Worm (Caenorhabditis elegans) whole organism, L4 larva: ENCODE results near the gene ZK470.14.

ENCODE experiments used
- D1046.2 ChIP-seq: fragments of 200-800 bp; sonication (Bioruptor generic); IDR thresholded peaks from 2 replicates; pipeline ENCODE4 v1.3.6; 2022; ENCODE audit warnings: missing genetic modification characterization, missing compliant biosample characterization
- Y48G9A.11 ChIP-seq: fragments of 200-800 bp; sonication (Bioruptor generic); IDR thresholded peaks from 2 replicates; pipeline ENCODE4 v1.3.6; 2022; ENCODE audit warnings: missing genetic modification reagents, missing genetic modification characterization, missing compliant biosample characterization
- ZK337.2 ChIP-seq: fragments of 200-800 bp; sonication (Bioruptor generic); IDR thresholded peaks from 2 replicates; pipeline ENCODE4 v1.3.6; 2022; ENCODE audit warnings: missing genetic modification reagents, missing genetic modification characterization, missing compliant biosample characterization
- aha-1 ChIP-seq: fragments of 150-350 bp; peaks from one replicate; lab custom pipeline; 2014; ENCODE audit warnings: missing biosample characterization, missing genetic modification characterization
- ama-1 ChIP-seq: fragments of 150-350 bp; optimal IDR thresholded peaks from 2 replicates; lab custom pipeline; 2014; ENCODE audit warnings: inconsistent platforms, mixed read lengths
- arid-1 ChIP-seq: fragments of 200-800 bp; sonication (Bioruptor generic); conservative IDR thresholded peaks from 2 replicates; pipeline ENCODE4 v1.3.6; 2022; ENCODE audit warnings: missing genetic modification reagents, missing genetic modification characterization, missing compliant biosample characterization
- ceh-20 ChIP-seq: fragments of 200-800 bp; sonication (Bioruptor generic); IDR thresholded peaks from 2 replicates; pipeline ENCODE4 v1.3.6; 2022; ENCODE audit warnings: missing genetic modification reagents, missing genetic modification characterization, missing compliant biosample characterization
- ceh-44 ChIP-seq: fragments of 200-800 bp; sonication (Bioruptor generic); IDR thresholded peaks from 2 replicates; pipeline ENCODE4 v1.3.6; 2022; ENCODE audit warnings: missing genetic modification reagents, missing genetic modification characterization, missing compliant biosample characterization
- daf-12 ChIP-seq: fragments of 150-350 bp; optimal IDR thresholded peaks from 2 replicates; lab custom pipeline; 2014; ENCODE audit warnings: missing biosample characterization, missing genetic modification reagents, missing genetic modification characterization
- daf-19 ChIP-seq: fragments of 200-800 bp; sonication (Bioruptor generic); conservative IDR thresholded peaks from 2 replicates; pipeline ENCODE4 v1.3.6; 2022; ENCODE audit warnings: missing genetic modification characterization, missing compliant biosample characterization
- dmd-9 ChIP-seq: fragments of 200-800 bp; sonication (Bioruptor generic); IDR thresholded peaks from 2 replicates; pipeline ENCODE4 v1.3.6; 2022; ENCODE audit warnings: missing genetic modification reagents, missing genetic modification characterization, missing compliant biosample characterization
- egl-43 ChIP-seq: fragments of 200-800 bp; sonication (Bioruptor generic); IDR thresholded peaks from 2 replicates; pipeline ENCODE4 v1.3.6; 2022; ENCODE audit warnings: missing genetic modification reagents, missing genetic modification characterization, missing compliant biosample characterization
- fos-1 ChIP-seq: fragments of 150-350 bp; optimal IDR thresholded peaks from 2 replicates; lab custom pipeline; 2014; ENCODE audit warnings: missing biosample characterization, missing genetic modification characterization
- hif-1 ChIP-seq, 2 experiments: sonication (generic microtip); optimal IDR thresholded peaks; 2 replicates each; lab custom pipeline; 2016 to 2017; ENCODE audit warnings: missing compliant biosample characterization in 2 of 2, missing genetic modification characterization in 2 of 2, missing genetic modification reagents in 2 of 2, missing genotype in 2 of 2, mild to moderate bottlenecking in 1 of 2
- hlh-11 ChIP-seq: fragments of 200-800 bp; sonication (Bioruptor generic); optimal IDR thresholded peaks from 2 replicates; lab custom pipeline; 2018; ENCODE audit warnings: mild to moderate bottlenecking, missing genetic modification characterization, missing compliant biosample characterization
- lin-29 ChIP-seq: fragments of 200-800 bp; sonication (Bioruptor generic); IDR thresholded peaks from 2 replicates; pipeline ENCODE4 v1.3.6; 2022; ENCODE audit warnings: missing genetic modification reagents, missing genetic modification characterization, missing compliant biosample characterization
- lsy-2 ChIP-seq, 2 experiments: fragments of 150-350 bp in 1 of 2; sonication (generic microtip) in 1 of 2; optimal IDR thresholded peaks; 2 replicates each; lab custom pipeline; 2014 to 2017; ENCODE audit warnings: missing biosample characterization in 2 of 2, missing genetic modification characterization in 2 of 2
- mdl-1 ChIP-seq, 2 experiments: fragments of 150-350 bp in 1 of 2; sonication (generic microtip) in 1 of 2; optimal IDR thresholded peaks; 2 replicates each; lab custom pipeline; 2014 to 2017; ENCODE audit warnings: missing biosample characterization in 2 of 2, missing genetic modification characterization in 2 of 2
- mep-1 ChIP-seq: fragments of 150-350 bp; sonication (generic microtip); optimal IDR thresholded peaks from 3 replicates; lab custom pipeline; 2014; ENCODE audit warnings: missing biosample characterization, missing genetic modification characterization
- mes-2 ChIP-seq: sonication (generic microtip); optimal IDR thresholded peaks from 2 replicates; lab custom pipeline; 2016; ENCODE audit warnings: missing genotype, mild to moderate bottlenecking, missing genetic modification characterization, missing compliant biosample characterization; ENCODE audit not compliant: poor library complexity, severe bottlenecking
- mxl-2 ChIP-seq: fragments of 200-800 bp; sonication (Bioruptor generic); conservative IDR thresholded peaks from 2 replicates; pipeline ENCODE4 v1.3.6; 2022; ENCODE audit warnings: missing genetic modification reagents, missing genetic modification characterization, missing compliant biosample characterization
- nhr-28 ChIP-seq: fragments of 150-350 bp; optimal IDR thresholded peaks from 2 replicates; lab custom pipeline; 2014; ENCODE audit warnings: missing biosample characterization, missing genetic modification characterization
- nhr-48 ChIP-seq: sonication (generic microtip); optimal IDR thresholded peaks from 2 replicates; lab custom pipeline; 2016; ENCODE audit warnings: mild to moderate bottlenecking, missing genetic modification characterization, missing compliant biosample characterization
- rbr-2 ChIP-seq: sonication (generic microtip); optimal IDR thresholded peaks from 2 replicates; lab custom pipeline; 2016; ENCODE audit warnings: missing genotype, missing genetic modification characterization, missing compliant biosample characterization
- sdz-12 ChIP-seq: fragments of 200-800 bp; sonication (Bioruptor generic); optimal IDR thresholded peaks from 2 replicates; lab custom pipeline; 2018; ENCODE audit warnings: mild to moderate bottlenecking, missing genetic modification characterization, missing compliant biosample characterization
- set-16 ChIP-seq: fragments of 200-800 bp; sonication (Bioruptor generic); IDR thresholded peaks from 2 replicates; pipeline ENCODE4 v1.3.6; 2022; ENCODE audit warnings: missing genetic modification reagents, missing genetic modification characterization, missing compliant biosample characterization
- skn-1 ChIP-seq: fragments of 150-350 bp; optimal IDR thresholded peaks from 2 replicates; lab custom pipeline; 2014; ENCODE audit warnings: missing biosample characterization, missing genetic modification characterization
- spr-3 ChIP-seq: fragments of 200-800 bp; sonication (Bioruptor generic); optimal IDR thresholded peaks from 2 replicates; lab custom pipeline; 2018; ENCODE audit warnings: mild to moderate bottlenecking, missing genetic modification characterization, missing compliant biosample characterization
- tag-97 ChIP-seq: fragments of 200-800 bp; sonication (Bioruptor generic); IDR thresholded peaks from 2 replicates; pipeline ENCODE4 v1.3.6; 2022; ENCODE audit warnings: missing genetic modification characterization, missing compliant biosample characterization
- unc-39 ChIP-seq: sonication (generic microtip); optimal IDR thresholded peaks from 2 replicates; lab custom pipeline; 2017; ENCODE audit warnings: missing biosample characterization, missing genetic modification characterization
- vab-7 ChIP-seq: fragments of 200-800 bp; sonication (Bioruptor generic); IDR thresholded peaks from 2 replicates; pipeline ENCODE4 v1.3.6; 2022; ENCODE audit warnings: missing genetic modification reagents, missing genetic modification characterization, missing compliant biosample characterization
- zag-1 ChIP-seq: fragments of 150-350 bp; optimal IDR thresholded peaks from 2 replicates; lab custom pipeline; 2014; ENCODE audit warnings: missing biosample characterization, missing genetic modification characterization

Gene ZK470.14

ce11 chrX:4216894-4217293 lies 49.6 kb downstream of the ZK470.14 start, which contains the start of the genes F20B6.10 and hpk-1 (continued):
- TF ChIP-seq ZK337.2 (GFP tag; lab: Robert Waterston, UW) (no peak), hif-1 (tag; optimal IDR thresholded peaks at IDR 0.05; lab: Kevin White, UChicago) (no peak), hlh-11 (tag; lab: Kevin White, UChicago) (no peak), zag-1 (tag; lab: Kevin White, UChicago) (no peak), daf-12 (no peak), D1046.2 (0 out of 2 replicates have a peak, but pooled peaks have one; percentile 5), mep-1 (no peak)
- TF ChIP-seq, all 104 proteins: peak for 5

ce11 chrX:4218174-4218573 lies 50.9 kb downstream of the ZK470.14 start, which contains the start of gene W01H2.2:
TSS of gene W01H2.2 (minus strand) at chrX:4218458.
- TF ChIP-seq Y48G9A.11 (GFP tag; lab: Robert Waterston, UW) (no peak), egl-43 (GFP tag; lab: Robert Waterston, UW) (peak; percentile 62), nhr-48 (tag; lab: Kevin White, UChicago) (no peak), mxl-2 (GFP tag; lab: Robert Waterston, UW) (no peak), vab-7 (GFP tag; lab: Robert Waterston, UW) (no peak), lsy-2 (tag; optimal IDR thresholded peaks at IDR 0.05; lab: Kevin White, UChicago) (no peak), tag-97 (no peak), ama-1 (no peak), daf-19 (GFP tag; lab: Robert Waterston, UW) (no peak), aha-1 (tag; lab: Kevin White, UChicago) (no peak), zag-1 (tag; lab: Kevin White, UChicago) (no peak), dmd-9 (GFP tag; lab: Robert Waterston, UW) (no peak), ceh-20 (no peak), arid-1 (no peak), unc-39 (tag; lab: Kevin White, UChicago) (no peak), rbr-2 (tag; lab: Kevin White, UChicago) (peak; percentile 33), mes-2 (tag; lab: Kevin White, UChicago) (no peak), ZK337.2 (GFP tag; lab: Robert Waterston, UW) (no peak), mdl-1 (tag; optimal IDR thresholded peaks at IDR 0.05; lab: Kevin White, UChicago) (no peak), lin-29 (GFP tag; lab: Robert Waterston, UW) (no peak), fos-1 (tag; lab: Kevin White, UChicago) (no peak), skn-1 (tag; lab: Kevin White, UChicago) (no peak), nhr-28 (tag; lab: Kevin White, UChicago) (no peak), sdz-12 (GFP tag; lab: Kevin White, UChicago) (no peak), set-16 (peak; percentile 70), spr-3 (GFP tag; lab: Kevin White, UChicago) (no peak), ceh-44 (GFP tag; lab: Robert Waterston, UW) (no peak)
